Worm (Caenorhabditis elegans) whole organism, L4 larva: Measurements from ENCODE around the gene clc-17.
A peak's percentile ranks its signal among the peaks of the same experiment; 100 is the strongest.

ENCODE experiments used
- D1046.2 ChIP-seq: fragments of 200-800 bp; sonication (Bioruptor generic); IDR thresholded peaks from 2 replicates; pipeline ENCODE4 v1.3.6; 2022; ENCODE audit warnings: missing genetic modification characterization, missing compliant biosample characterization
- F26F4.8 ChIP-seq: fragments of 200-800 bp; sonication (Bioruptor generic); conservative IDR thresholded peaks from 2 replicates; pipeline ENCODE4 v1.3.6; 2022; ENCODE audit warnings: missing genetic modification characterization, missing compliant biosample characterization
- F37D6.2 ChIP-seq: sonication (generic microtip); optimal IDR thresholded peaks from 2 replicates; lab custom pipeline; 2016; ENCODE audit warnings: mild to moderate bottlenecking, missing genetic modification characterization, missing compliant biosample characterization
- F49E8.2 ChIP-seq: sonication (generic microtip); optimal IDR thresholded peaks from 2 replicates; lab custom pipeline; 2016; ENCODE audit warnings: missing compliant biosample characterization, mild to moderate bottlenecking, missing genetic modification characterization, borderline replicate concordance
- Y105C5A.15 ChIP-seq: fragments of 200-800 bp; sonication (Bioruptor generic); IDR thresholded peaks from 2 replicates; pipeline ENCODE4 v1.3.6; 2022; ENCODE audit warnings: missing genetic modification characterization, missing compliant biosample characterization
- Y5F2A.4 ChIP-seq: fragments of 200-800 bp; sonication (Bioruptor generic); optimal IDR thresholded peaks from 2 replicates; lab custom pipeline; 2018; ENCODE audit warnings: mild to moderate bottlenecking, missing genetic modification characterization, missing compliant biosample characterization
- Y75B8A.6 ChIP-seq: fragments of 200-800 bp; sonication (Bioruptor generic); IDR thresholded peaks from 2 replicates; pipeline ENCODE4 v1.3.6; 2022; ENCODE audit warnings: missing genetic modification reagents, missing genetic modification characterization, missing compliant biosample characterization
- arid-1 ChIP-seq: fragments of 200-800 bp; sonication (Bioruptor generic); conservative IDR thresholded peaks from 2 replicates; pipeline ENCODE4 v1.3.6; 2022; ENCODE audit warnings: missing genetic modification reagents, missing genetic modification characterization, missing compliant biosample characterization
- ceh-20 ChIP-seq: fragments of 200-800 bp; sonication (Bioruptor generic); IDR thresholded peaks from 2 replicates; pipeline ENCODE4 v1.3.6; 2022; ENCODE audit warnings: missing genetic modification reagents, missing genetic modification characterization, missing compliant biosample characterization
- ceh-32 ChIP-seq: sonication (generic microtip); optimal IDR thresholded peaks from 2 replicates; lab custom pipeline; 2016; ENCODE audit warnings: mild to moderate bottlenecking, missing genetic modification characterization, missing compliant biosample characterization; ENCODE audit not compliant: poor library complexity
- ceh-82 ChIP-seq: sonication (generic microtip); optimal IDR thresholded peaks from 2 replicates; lab custom pipeline; 2017; ENCODE audit warnings: missing biosample characterization, missing genetic modification characterization
- cey-2 ChIP-seq: sonication (generic microtip); optimal IDR thresholded peaks from 3 replicates; lab custom pipeline; 2017; ENCODE audit warnings: missing genetic modification characterization, mild to moderate bottlenecking, missing compliant biosample characterization, antibody characterized with exemption, borderline replicate concordance; ENCODE audit not compliant: insufficient read depth
- daf-16 ChIP-seq, 3 experiments: sonication (generic microtip); optimal IDR thresholded peaks; 2 replicates each; lab custom pipeline; 2016 to 2017; ENCODE audit warnings: missing genetic modification characterization in 3 of 3, missing genetic modification reagents in 3 of 3, mild to moderate bottlenecking in 2 of 3, missing compliant biosample characterization in 2 of 3, missing biosample characterization in 1 of 3, moderate library complexity in 1 of 3
- dve-1 ChIP-seq: sonication (generic microtip); optimal IDR thresholded peaks from 2 replicates; lab custom pipeline; 2017; ENCODE audit warnings: antibody characterized with exemption, mild to moderate bottlenecking, missing genetic modification characterization, missing compliant biosample characterization; ENCODE audit not compliant: insufficient read depth
- fkh-10 ChIP-seq: fragments of 150-350 bp; optimal IDR thresholded peaks from 2 replicates; lab custom pipeline; 2014; ENCODE audit warnings: missing biosample characterization, missing genetic modification reagents, missing genetic modification characterization
- hlh-11 ChIP-seq: fragments of 200-800 bp; sonication (Bioruptor generic); optimal IDR thresholded peaks from 2 replicates; lab custom pipeline; 2018; ENCODE audit warnings: mild to moderate bottlenecking, missing genetic modification characterization, missing compliant biosample characterization
- hlh-30 ChIP-seq: sonication (generic microtip); optimal IDR thresholded peaks from 2 replicates; lab custom pipeline; 2017; ENCODE audit warnings: antibody characterized with exemption, mild to moderate bottlenecking, missing genetic modification characterization, missing compliant biosample characterization; ENCODE audit not compliant: insufficient read depth
- hmg-1.1 ChIP-seq: fragments of 200-800 bp; sonication (Bioruptor generic); IDR thresholded peaks from 2 replicates; pipeline ENCODE4 v1.3.6; 2022; ENCODE audit warnings: missing genetic modification reagents, missing genetic modification characterization, missing compliant biosample characterization
- lim-7 ChIP-seq: fragments of 200-800 bp; sonication (Bioruptor generic); IDR thresholded peaks from 2 replicates; pipeline ENCODE4 v1.3.6; 2022; ENCODE audit warnings: missing genetic modification characterization, missing compliant biosample characterization
- lin-13 ChIP-seq: fragments of 150-350 bp; optimal IDR thresholded peaks from 2 replicates; lab custom pipeline; 2014; ENCODE audit warnings: missing biosample characterization, missing genetic modification reagents, missing genetic modification characterization
- lin-15B ChIP-seq: fragments of 150-350 bp; sonication (generic microtip); optimal IDR thresholded peaks from 3 replicates; lab custom pipeline; 2014; ENCODE audit warnings: missing biosample characterization, missing genetic modification characterization
- lin-29 ChIP-seq: fragments of 200-800 bp; sonication (Bioruptor generic); IDR thresholded peaks from 2 replicates; pipeline ENCODE4 v1.3.6; 2022; ENCODE audit warnings: missing genetic modification reagents, missing genetic modification characterization, missing compliant biosample characterization
- lin-38 ChIP-seq: fragments of 200-800 bp; sonication (Bioruptor generic); IDR thresholded peaks from 2 replicates; pipeline ENCODE4 v1.3.6; 2022; ENCODE audit warnings: missing genetic modification reagents, missing genetic modification characterization, missing compliant biosample characterization
- lir-3 ChIP-seq: sonication (generic microtip); optimal IDR thresholded peaks from 2 replicates; lab custom pipeline; 2016; ENCODE audit warnings: mild to moderate bottlenecking, missing genetic modification characterization, missing compliant biosample characterization
- mdl-1 ChIP-seq, 2 experiments: fragments of 150-350 bp in 1 of 2; sonication (generic microtip) in 1 of 2; optimal IDR thresholded peaks; 2 replicates each; lab custom pipeline; 2014 to 2017; ENCODE audit warnings: missing biosample characterization in 2 of 2, missing genetic modification characterization in 2 of 2
- mdt-29 ChIP-seq: fragments of 200-800 bp; sonication (Bioruptor generic); IDR thresholded peaks from 2 replicates; pipeline ENCODE4 v1.3.6; 2022; ENCODE audit warnings: missing genetic modification reagents, missing genetic modification characterization, missing compliant biosample characterization
- mep-1 ChIP-seq: fragments of 150-350 bp; sonication (generic microtip); optimal IDR thresholded peaks from 3 replicates; lab custom pipeline; 2014; ENCODE audit warnings: missing biosample characterization, missing genetic modification characterization
- mes-2 ChIP-seq: sonication (generic microtip); optimal IDR thresholded peaks from 2 replicates; lab custom pipeline; 2016; ENCODE audit warnings: missing genotype, mild to moderate bottlenecking, missing genetic modification characterization, missing compliant biosample characterization; ENCODE audit not compliant: poor library complexity, severe bottlenecking
- mxl-2 ChIP-seq: fragments of 200-800 bp; sonication (Bioruptor generic); conservative IDR thresholded peaks from 2 replicates; pipeline ENCODE4 v1.3.6; 2022; ENCODE audit warnings: missing genetic modification reagents, missing genetic modification characterization, missing compliant biosample characterization
- mxl-3 ChIP-seq: fragments of 200-800 bp; sonication (Bioruptor generic); optimal IDR thresholded peaks from 2 replicates; lab custom pipeline; 2018; ENCODE audit warnings: mild to moderate bottlenecking, missing genetic modification characterization, missing compliant biosample characterization
- nhr-11 ChIP-seq: fragments of 150-350 bp; optimal IDR thresholded peaks from 2 replicates; lab custom pipeline; 2014; ENCODE audit warnings: missing biosample characterization, missing genetic modification characterization
- nhr-111 ChIP-seq: fragments of 200-800 bp; sonication (Bioruptor generic); optimal IDR thresholded peaks from 2 replicates; lab custom pipeline; 2018; ENCODE audit warnings: mild to moderate bottlenecking, missing genetic modification characterization, missing compliant biosample characterization
- nhr-237 ChIP-seq: sonication (generic microtip); optimal IDR thresholded peaks from 2 replicates; lab custom pipeline; 2017; ENCODE audit warnings: missing biosample characterization, missing genetic modification characterization
- nhr-28 ChIP-seq: fragments of 150-350 bp; optimal IDR thresholded peaks from 2 replicates; lab custom pipeline; 2014; ENCODE audit warnings: missing biosample characterization, missing genetic modification characterization
- nhr-41 ChIP-seq: fragments of 200-800 bp; sonication (Bioruptor generic); IDR thresholded peaks from 2 replicates; pipeline ENCODE4 v1.3.6; 2022; ENCODE audit warnings: missing genetic modification reagents, missing genetic modification characterization, missing compliant biosample characterization
- nhr-42 ChIP-seq: fragments of 200-800 bp; sonication (Bioruptor generic); IDR thresholded peaks from 2 replicates; pipeline ENCODE4 v1.3.6; 2022; ENCODE audit warnings: missing genetic modification characterization, missing compliant biosample characterization
- nhr-48 ChIP-seq: sonication (generic microtip); optimal IDR thresholded peaks from 2 replicates; lab custom pipeline; 2016; ENCODE audit warnings: mild to moderate bottlenecking, missing genetic modification characterization, missing compliant biosample characterization
- nhr-77 ChIP-seq: fragments of 150-350 bp; optimal IDR thresholded peaks from 2 replicates; lab custom pipeline; 2014; ENCODE audit warnings: missing biosample characterization, missing genetic modification characterization
- php-3 ChIP-seq: fragments of 200-800 bp; sonication (Bioruptor generic); IDR thresholded peaks from 2 replicates; pipeline ENCODE4 v1.3.6; 2022; ENCODE audit warnings: missing genetic modification reagents, missing genetic modification characterization, missing compliant biosample characterization
- set-16 ChIP-seq: fragments of 200-800 bp; sonication (Bioruptor generic); IDR thresholded peaks from 2 replicates; pipeline ENCODE4 v1.3.6; 2022; ENCODE audit warnings: missing genetic modification reagents, missing genetic modification characterization, missing compliant biosample characterization
- snpc-4 ChIP-seq: fragments of 150-350 bp; optimal IDR thresholded peaks from 2 replicates; lab custom pipeline; 2014; ENCODE audit warnings: missing biosample characterization, missing genetic modification characterization
- spr-3 ChIP-seq: fragments of 200-800 bp; sonication (Bioruptor generic); optimal IDR thresholded peaks from 2 replicates; lab custom pipeline; 2018; ENCODE audit warnings: mild to moderate bottlenecking, missing genetic modification characterization, missing compliant biosample characterization
- tag-97 ChIP-seq: fragments of 200-800 bp; sonication (Bioruptor generic); IDR thresholded peaks from 2 replicates; pipeline ENCODE4 v1.3.6; 2022; ENCODE audit warnings: missing genetic modification characterization, missing compliant biosample characterization
- tra-1 ChIP-seq: fragments of 200-800 bp; sonication (Bioruptor generic); IDR thresholded peaks from 2 replicates; pipeline ENCODE4 v1.3.6; 2022; ENCODE audit warnings: missing genetic modification reagents, missing genetic modification characterization, missing compliant biosample characterization
- zfp-3 ChIP-seq: fragments of 200-800 bp; sonication (Bioruptor generic); conservative IDR thresholded peaks from 2 replicates; pipeline ENCODE4 v1.3.6; 2022; ENCODE audit warnings: missing genetic modification reagents, missing genetic modification characterization, missing compliant biosample characterization
- ztf-11 ChIP-seq: fragments of 150-350 bp; optimal IDR thresholded peaks from 2 replicates; lab custom pipeline; 2014; ENCODE audit warnings: missing biosample characterization, missing genetic modification characterization
- ztf-7 ChIP-seq: fragments of 150-350 bp; optimal IDR thresholded peaks from 2 replicates; lab custom pipeline; 2014; ENCODE audit warnings: missing biosample characterization, missing genetic modification characterization

The clc-17 gene

DNA sequence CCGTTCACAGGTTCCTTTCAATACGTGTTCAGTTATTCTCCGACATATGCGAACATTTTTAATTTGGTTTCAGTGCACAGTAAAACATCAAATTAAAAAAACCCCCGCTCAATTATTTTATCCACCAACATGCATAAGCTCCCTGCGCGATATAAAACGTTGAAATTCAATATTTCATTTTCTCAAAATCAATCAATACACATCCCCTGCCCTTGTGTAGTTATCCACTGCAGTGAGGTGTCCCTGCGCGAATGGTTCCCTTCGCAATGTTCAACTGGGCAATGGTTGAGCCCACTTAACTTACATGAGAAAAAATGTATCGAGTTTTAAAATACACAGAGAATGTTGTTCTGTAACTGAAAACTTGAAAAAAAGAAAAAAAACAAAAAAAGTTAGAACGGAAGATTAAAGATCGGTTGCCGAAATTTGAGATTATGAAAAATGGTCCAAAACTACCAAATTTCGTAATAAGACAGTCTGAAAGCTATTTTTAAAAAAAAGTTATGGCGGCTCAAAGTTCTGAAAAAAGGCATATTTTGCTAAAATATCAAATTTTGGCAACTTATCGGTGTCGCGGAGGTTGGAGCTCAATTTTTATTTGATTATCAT, 13.1 kb upstream of the clc-17 start (continued):
- TF ChIP-seq lir-3 (tag; lab: Kevin White, UChicago), result peak; percentile 94
- peak; percentile 93 for TF ChIP-seq ceh-32
- TF ChIP-seq php-3 (GFP tag; lab: Robert Waterston, UW), result peak; percentile 99
- peak; percentile 98 for TF ChIP-seq nhr-237 (tag; lab: Kevin White, UChicago)
- peak; percentile 98 for TF ChIP-seq nhr-48 (tag; lab: Kevin White, UChicago)
- peak; percentile 98 for TF ChIP-seq mes-2 (tag; lab: Kevin White, UChicago)
- peak; percentile 98 for TF ChIP-seq Y105C5A.15 (GFP tag; lab: Robert Waterston, UW)
- TF ChIP-seq arid-1 (GFP tag; lab: Robert Waterston, UW), result peak; percentile 96
- TF ChIP-seq lin-13 (GFP tag; lab: Kevin White, UChicago), result peak; percentile 99
- TF ChIP-seq nhr-111 (GFP tag; lab: Kevin White, UChicago), result peak; percentile 74
- peak; percentile 98 for TF ChIP-seq mxl-3 (GFP tag; lab: Kevin White, UChicago)
- no peak for TF ChIP-seq set-16 (GFP tag; lab: Robert Waterston, UW)
- TF ChIP-seq fkh-10 (GFP tag; lab: Kevin White, UChicago), result peak; percentile 100
- TF ChIP-seq hmg-1.1 (GFP tag; lab: Robert Waterston, UW), result peak; percentile 100
- peak; percentile 97 for TF ChIP-seq mdt-29 (GFP tag; lab: Robert Waterston, UW)
- TF ChIP-seq ztf-7 (tag; lab: Kevin White, UChicago), result peak; percentile 95
- peak; percentile 94 to 97 for TF ChIP-seq mdl-1 (tag; optimal IDR thresholded peaks at IDR 0.05; lab: Kevin White, UChicago)
- peak; percentile 100 for TF ChIP-seq F37D6.2
- TF ChIP-seq nhr-28, result peak; percentile 98
- TF ChIP-seq ceh-82 (tag; lab: Kevin White, UChicago), result peak; percentile 90
- TF ChIP-seq lin-38 (GFP tag; lab: Robert Waterston, UW), result peak; percentile 91
- peak; percentile 99 for TF ChIP-seq spr-3 (GFP tag; lab: Kevin White, UChicago)
- TF ChIP-seq lin-29 (GFP tag; lab: Robert Waterston, UW), result peak; percentile 99
- peak; percentile 100 for TF ChIP-seq mep-1

DNA sequence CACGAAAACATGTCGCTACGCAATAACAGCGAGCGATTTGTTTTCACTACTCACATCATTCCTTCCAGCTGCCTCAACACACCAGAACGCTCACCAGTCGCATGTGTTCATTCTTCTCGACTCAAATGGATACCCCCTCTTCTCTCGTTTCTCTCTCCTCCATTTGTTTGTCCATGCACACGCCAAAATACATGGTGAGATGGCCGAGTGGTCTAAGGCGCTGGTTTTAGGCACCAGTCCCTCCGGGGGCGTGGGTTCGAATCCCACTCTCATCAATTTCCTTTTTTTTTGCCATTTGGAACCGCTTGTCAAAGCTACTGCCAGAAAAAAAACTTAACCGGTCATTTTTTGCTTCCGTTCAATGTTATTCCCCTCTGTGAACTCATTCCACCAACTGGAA, 11.7 kb upstream of the clc-17 start:
- TF ChIP-seq arid-1 (GFP tag; lab: Robert Waterston, UW), result peak; percentile 79
- TF ChIP-seq ztf-11 (tag; lab: Kevin White, UChicago), result no peak
- no peak for TF ChIP-seq Y75B8A.6 (GFP tag; lab: Robert Waterston, UW)
- TF ChIP-seq lin-38 (GFP tag; lab: Robert Waterston, UW), result peak; percentile 78
- TF ChIP-seq zfp-3 (GFP tag; lab: Robert Waterston, UW), result peak; percentile 73; the same call in 1 of the 2 replicates
- peak; percentile 27 for TF ChIP-seq nhr-77 (tag; lab: Kevin White, UChicago)
- 0 out of 2 replicates have a peak, but pooled peaks have one; percentile 80 for TF ChIP-seq tag-97 (GFP tag; lab: Robert Waterston, UW)
- peak; percentile 65 for TF ChIP-seq F49E8.2 (tag; lab: Kevin White, UChicago)
- peak; percentile 91 for TF ChIP-seq tra-1 (GFP tag; lab: Robert Waterston, UW)
- no peak for TF ChIP-seq lin-15B (tag; lab: Kevin White, UChicago)
- no peak for TF ChIP-seq ceh-82 (tag; lab: Kevin White, UChicago)
- TF ChIP-seq nhr-41 (GFP tag; lab: Robert Waterston, UW), result peak; percentile 89; the same call in 1 of the 2 replicates
- peak; percentile 64 for TF ChIP-seq Y5F2A.4
- TF ChIP-seq dve-1, result peak; percentile 79
- no peak for TF ChIP-seq mes-2 (tag; lab: Kevin White, UChicago)
- TF ChIP-seq mxl-2, result no peak
- TF ChIP-seq nhr-11 (tag; lab: Kevin White, UChicago), result peak; percentile 55
- peak; percentile 78 for TF ChIP-seq hlh-30 (tag; lab: Kevin White, UChicago)
- peak; percentile 84 for TF ChIP-seq D1046.2 (GFP tag; lab: Robert Waterston, UW)
- TF ChIP-seq nhr-42 (GFP tag; lab: Robert Waterston, UW), result peak; percentile 89
- TF ChIP-seq mdl-1 (tag; optimal IDR thresholded peaks at IDR 0.05; lab: Kevin White, UChicago), result peak in 1 of 2 experiments; percentile 82
- TF ChIP-seq snpc-4 (tag; lab: Kevin White, UChicago), result no peak
- peak; percentile 89 for TF ChIP-seq ceh-20 (GFP tag; lab: Robert Waterston, UW)
- TF ChIP-seq F26F4.8, result 0 out of 2 replicates have a peak, but pooled peaks have one; percentile 50
- TF ChIP-seq daf-16 (GFP tag; optimal IDR thresholded peaks at IDR 0.05; lab: Kevin White, UChicago), result peak; percentile 54 to 95
- TF ChIP-seq daf-16 (tag; optimal IDR thresholded peaks at IDR 0.05; lab: Kevin White, UChicago), result peak; percentile 74
- no peak for TF ChIP-seq cey-2 (tag; lab: Kevin White, UChicago)
- peak; percentile 87 for TF ChIP-seq lim-7 (GFP tag; lab: Robert Waterston, UW)
- TF ChIP-seq F37D6.2, result peak; percentile 93
- TF ChIP-seq hlh-11, result peak; percentile 78
